Fruit fly (Drosophila melanogaster): ENCODE measurements around the gene CG7606.

CG7606 gene

DNA sequence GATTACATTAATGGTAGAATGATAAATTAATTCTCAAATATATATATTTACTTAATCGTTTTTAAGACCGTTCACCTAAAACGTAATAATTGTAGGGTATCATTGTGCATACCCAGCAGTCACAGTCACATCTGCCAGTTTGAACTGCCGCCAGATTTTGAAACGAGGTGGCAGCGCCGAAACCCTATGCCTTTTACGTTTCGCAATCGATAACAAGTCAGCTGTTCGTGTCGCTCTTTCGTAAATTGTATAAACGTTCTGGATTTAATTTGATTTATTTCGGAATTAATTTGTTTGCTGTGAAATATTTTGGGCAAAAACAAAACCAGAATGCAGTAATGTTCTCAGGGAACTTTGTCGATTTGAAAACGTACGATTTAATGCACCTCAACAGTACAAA, 51.1 kb downstream of the CG7606 start, which contains the start of gene CG14322 (continued):
- TF ChIP-seq Trl (optimal IDR thresholded peaks at IDR 0.05) (no peak), Trl (GFP tag; optimal IDR thresholded peaks at IDR 0.05) (no peak), NFAT (GFP tag; IDR thresholded peaks at IDR 0.05) (0 out of 2 replicates have a peak, but pooled peaks have one; percentile 30), Dp (GFP tag; optimal IDR thresholded peaks at IDR 0.05) (peak; percentile 86), CG2116 (GFP tag; optimal IDR thresholded peaks at IDR 0.05) (peak; percentile 68), Ptx1 (GFP tag; IDR thresholded peaks at IDR 0.05) (no peak), nmo (GFP tag; optimal IDR thresholded peaks at IDR 0.05) (peak; percentile 10), mld (GFP tag; IDR thresholded peaks at IDR 0.05; ENCODE audit: partially characterized antibody) (no peak), Dfd (GFP tag; optimal IDR thresholded peaks at IDR 0.05) (no peak), grn (GFP tag; optimal IDR thresholded peaks at IDR 0.05) (no peak), vfl (GFP tag; optimal IDR thresholded peaks at IDR 0.05) (no peak), CG3407 (GFP tag; optimal IDR thresholded peaks at IDR 0.05) (no peak), Awh (GFP tag; IDR thresholded peaks at IDR 0.05) (no peak), rib (GFP tag; IDR thresholded peaks at IDR 0.05) (no peak), Tbp (GFP tag; optimal IDR thresholded peaks at IDR 0.05) (no peak), CG1603 (tag; optimal IDR thresholded peaks at IDR 0.05) (peak; percentile 53), tll (GFP tag; optimal IDR thresholded peaks at IDR 0.05) (no peak), prd (optimal IDR thresholded peaks at IDR 0.05) (no peak), prd (GFP tag; IDR thresholded peaks at IDR 0.05) (peak; percentile 49; the same call in 2 of the 3 replicates), CG3995 (GFP tag; optimal IDR thresholded peaks at IDR 0.05) (peak; percentile 95), CG11456 (GFP tag; IDR thresholded peaks at IDR 0.05) (0 out of 3 replicates have a peak, but pooled peaks have one; percentile 55), Deaf1 (tag; optimal IDR thresholded peaks at IDR 0.05) (no peak), pho (GFP tag; optimal IDR thresholded peaks at IDR 0.05) (no peak), Pdp1 (GFP tag; optimal IDR thresholded peaks at IDR 0.05) (peak in 1 of 2 experiments; percentile 88), Bgb (GFP tag; IDR thresholded peaks at IDR 0.05; ENCODE audit: partially characterized antibody) (peak; percentile 31; the same call in 1 of the 2 replicates), CG15479 (GFP tag; optimal IDR thresholded peaks at IDR 0.05) (peak; percentile 62), CG18262 (tag; optimal IDR thresholded peaks at IDR 0.05) (no peak), CG32532 (GFP tag; IDR thresholded peaks at IDR 0.05) (peak; percentile 44; the same call in 1 of the 2 replicates), sug (tag; optimal IDR thresholded peaks at IDR 0.05) (peak; percentile 6), insv (GFP tag; optimal IDR thresholded peaks at IDR 0.05) (no peak), dm (GFP tag; optimal IDR thresholded peaks at IDR 0.05) (no peak), CG9437 (GFP tag; optimal IDR thresholded peaks at IDR 0.05) (peak; percentile 97), BEAF-32 (GFP tag; optimal IDR thresholded peaks at IDR 0.05) (peak; percentile 43), HLH3B (GFP tag; IDR thresholded peaks at IDR 0.05) (no peak), da (GFP tag; optimal IDR thresholded peaks at IDR 0.05) (no peak), CG30403 (GFP tag; optimal IDR thresholded peaks at IDR 0.05) (peak; percentile 5), CG9932 (GFP tag; IDR thresholded peaks at IDR 0.05) (peak; percentile 65), grau (tag; optimal IDR thresholded peaks at IDR 0.05) (peak; percentile 9), cad (GFP tag; optimal IDR thresholded peaks at IDR 0.05) (no peak), CG2120 (GFP tag; optimal IDR thresholded peaks at IDR 0.05) (peak; percentile 32), crol (GFP tag; IDR thresholded peaks at IDR 0.05) (no peak), CG10147 (GFP tag; optimal IDR thresholded peaks at IDR 0.05) (no peak), vvl (GFP tag; IDR thresholded peaks at IDR 0.05) (peak; percentile 45), HLH4C (GFP tag; IDR thresholded peaks at IDR 0.05; ENCODE audit: partially characterized antibody) (0 out of 3 replicates have a peak, but pooled peaks have one; percentile 21), CG8281 (tag; optimal IDR thresholded peaks at IDR 0.05) (no peak), CG33213 (GFP tag; optimal IDR thresholded peaks at IDR 0.05) (no peak), zfh2 (GFP tag; optimal IDR thresholded peaks at IDR 0.05) (peak; percentile 7), gsb-n (tag; optimal IDR thresholded peaks at IDR 0.05) (no peak), CG14050 (GFP tag; IDR thresholded peaks at IDR 0.05) (no peak), CG17802 (tag; optimal IDR thresholded peaks at IDR 0.05) (peak; percentile 23), bigmax (GFP tag; optimal IDR thresholded peaks at IDR 0.05) (no peak), CG6254 (GFP tag; optimal IDR thresholded peaks at IDR 0.05) (no peak)
